ENCODE assay signal across 2 fruit fly cellular contexts in genomic region chrX:3745264-3745564, dm6.
A peak's percentile ranks its signal among the peaks of the same experiment; 100 is the strongest.
TF ChIP-seq lines count a peak whose summit lies in the region.

No protein-coding gene starts in this region.

TF ChIP-seq in whole organism, embryonic, 481 proteins besides CTCF, POLR2A, EP300 and RAD21 (continued from another document and continues in another):
- peak; percentile 2 for TF ChIP-seq HmgZ (tag; optimal IDR thresholded peaks at IDR 0.05; lab: Kevin White, UChicago)
- peak; percentile 8 for TF ChIP-seq CG4424 (GFP tag; optimal IDR thresholded peaks at IDR 0.05; lab: Kevin White, UChicago)
- no peak for TF ChIP-seq CG18476 (GFP tag; optimal IDR thresholded peaks at IDR 0.05; lab: Kevin White, UChicago)
- TF ChIP-seq Hsf (GFP tag; optimal IDR thresholded peaks at IDR 0.05; lab: Kevin White, UChicago), result peak; percentile 4
- TF ChIP-seq tgo (GFP tag; IDR thresholded peaks at IDR 0.05; lab: Robert Waterston, UW), result peak; percentile 32; the same call in 1 of the 3 replicates
- TF ChIP-seq CG2120 (GFP tag; optimal IDR thresholded peaks at IDR 0.05; lab: Kevin White, UChicago), result peak; percentile 51
- TF ChIP-seq CG1603 (tag; optimal IDR thresholded peaks at IDR 0.05; lab: Kevin White, UChicago), result peak; percentile 57
- TF ChIP-seq bsh (GFP tag; optimal IDR thresholded peaks at IDR 0.05; lab: Kevin White, UChicago), result peak in 1 of 2 experiments; percentile 46
- TF ChIP-seq ewg (GFP tag; optimal IDR thresholded peaks at IDR 0.05; lab: Kevin White, UChicago), result peak; percentile 27
- TF ChIP-seq Asciz (GFP tag; optimal IDR thresholded peaks at IDR 0.05; lab: Kevin White, UChicago), result peak; percentile 17
- no peak for TF ChIP-seq Jarid2 (GFP tag; optimal IDR thresholded peaks at IDR 0.05; lab: Kevin White, UChicago)
- TF ChIP-seq dmrt99B (tag; optimal IDR thresholded peaks at IDR 0.05; lab: Kevin White, UChicago), result peak; percentile 75
- peak; percentile 68 for TF ChIP-seq CG2678 (tag; optimal IDR thresholded peaks at IDR 0.05; lab: Kevin White, UChicago)
- peak; percentile 48 for TF ChIP-seq CG8388 (GFP tag; optimal IDR thresholded peaks at IDR 0.05; lab: Kevin White, UChicago)
- peak; percentile 38 for TF ChIP-seq CG10979 (tag; optimal IDR thresholded peaks at IDR 0.05; lab: Kevin White, UChicago)
- TF ChIP-seq CG12769 (tag; optimal IDR thresholded peaks at IDR 0.05; lab: Kevin White, UChicago), result peak; percentile 62
- TF ChIP-seq CG13424 (tag; optimal IDR thresholded peaks at IDR 0.05; lab: Kevin White, UChicago), result peak; percentile 48
- peak; percentile 39 for TF ChIP-seq Blimp-1 (GFP tag; optimal IDR thresholded peaks at IDR 0.05; lab: Kevin White, UChicago)
- TF ChIP-seq CG12659 (GFP tag; optimal IDR thresholded peaks at IDR 0.05; lab: Kevin White, UChicago), result peak; percentile 29
- TF ChIP-seq Bteb2 (GFP tag; optimal IDR thresholded peaks at IDR 0.05; lab: Kevin White, UChicago), result peak; percentile 21
- TF ChIP-seq grau (tag; optimal IDR thresholded peaks at IDR 0.05; lab: Kevin White, UChicago), result peak; percentile 46
- TF ChIP-seq gcm (GFP tag; optimal IDR thresholded peaks at IDR 0.05; lab: Kevin White, UChicago), result no peak
- TF ChIP-seq E2f1 (GFP tag; IDR thresholded peaks at IDR 0.05; lab: Robert Waterston, UW), result peak; percentile 43; the same call in 1 of the 2 replicates
- TF ChIP-seq Ssrp (tag; optimal IDR thresholded peaks at IDR 0.05; lab: Kevin White, UChicago), result peak; percentile 48
- TF ChIP-seq CG2712 (tag; optimal IDR thresholded peaks at IDR 0.05; lab: Kevin White, UChicago), result peak; percentile 36
- TF ChIP-seq CG18011 (GFP tag; optimal IDR thresholded peaks at IDR 0.05; lab: Kevin White, UChicago), result peak; percentile 64
- TF ChIP-seq tio (GFP tag; optimal IDR thresholded peaks at IDR 0.05; lab: Kevin White, UChicago), result no peak
- TF ChIP-seq CG12236 (GFP tag; optimal IDR thresholded peaks at IDR 0.05; lab: Kevin White, UChicago), result no peak
- no peak for TF ChIP-seq CG33213 (GFP tag; optimal IDR thresholded peaks at IDR 0.05; lab: Kevin White, UChicago)
- TF ChIP-seq CG17328 (GFP tag; IDR thresholded peaks at IDR 0.05; lab: Robert Waterston, UW), result 0 out of 2 replicates have a peak, but pooled peaks have one; percentile 30
- TF ChIP-seq dysf (GFP tag; IDR thresholded peaks at IDR 0.05; lab: Robert Waterston, UW), result peak; percentile 43; the same call in 1 of the 3 replicates
- TF ChIP-seq CG14441 (GFP tag; IDR thresholded peaks at IDR 0.05; lab: Robert Waterston, UW), result 0 out of 2 replicates have a peak, but pooled peaks have one; percentile 24
- peak; percentile 26 for TF ChIP-seq ind (GFP tag; optimal IDR thresholded peaks at IDR 0.05; lab: Kevin White, UChicago)
- TF ChIP-seq CG17385 (GFP tag; optimal IDR thresholded peaks at IDR 0.05; lab: Kevin White, UChicago), result peak; percentile 29
- peak; percentile 25 for TF ChIP-seq CG10209 (GFP tag; optimal IDR thresholded peaks at IDR 0.05; lab: Kevin White, UChicago)
- TF ChIP-seq CG17361 (GFP tag; IDR thresholded peaks at IDR 0.05; lab: Robert Waterston, UW), result peak; percentile 51; the same call in 2 of the 3 replicates
- TF ChIP-seq schlank (tag; optimal IDR thresholded peaks at IDR 0.05; lab: Kevin White, UChicago), result no peak
- no peak for TF ChIP-seq Max (GFP tag; optimal IDR thresholded peaks at IDR 0.05; lab: Kevin White, UChicago)
- 0 out of 2 replicates have a peak, but pooled peaks have one; percentile 9 for TF ChIP-seq CG6689 (GFP tag; IDR thresholded peaks at IDR 0.05; lab: Robert Waterston, UW)
- TF ChIP-seq CG12155 (GFP tag; optimal IDR thresholded peaks at IDR 0.05; lab: Kevin White, UChicago), result peak; percentile 66
- peak; percentile 16 for TF ChIP-seq NfI (GFP tag; optimal IDR thresholded peaks at IDR 0.05; lab: Kevin White, UChicago)
- 0 out of 2 replicates have a peak, but pooled peaks have one; percentile 10 for TF ChIP-seq Rfx (GFP tag; IDR thresholded peaks at IDR 0.05; lab: Robert Waterston, UW)
- peak; percentile 70 for TF ChIP-seq gem (tag; optimal IDR thresholded peaks at IDR 0.05; lab: Kevin White, UChicago)
- peak; percentile 40 for TF ChIP-seq CG30403 (GFP tag; optimal IDR thresholded peaks at IDR 0.05; lab: Kevin White, UChicago)
- no peak for TF ChIP-seq klu (GFP tag; IDR thresholded peaks at IDR 0.05; lab: Robert Waterston, UW)
- TF ChIP-seq ATbp (GFP tag; optimal IDR thresholded peaks at IDR 0.05; lab: Kevin White, UChicago), result peak; percentile 29
- no peak for TF ChIP-seq prd (optimal IDR thresholded peaks at IDR 0.05; lab: Kevin White, UChicago)
- peak; percentile 29; the same call in 1 of the 3 replicates for TF ChIP-seq prd (GFP tag; IDR thresholded peaks at IDR 0.05; lab: Robert Waterston, UW)
- peak; percentile 45 for TF ChIP-seq CG3281 (GFP tag; optimal IDR thresholded peaks at IDR 0.05; lab: Kevin White, UChicago)
- TF ChIP-seq Xrp1 (GFP tag; IDR thresholded peaks at IDR 0.05; lab: Robert Waterston, UW), result 0 out of 2 replicates have a peak, but pooled peaks have one; percentile 6
- TF ChIP-seq stc (GFP tag; IDR thresholded peaks at IDR 0.05; lab: Robert Waterston, UW), result peak; percentile 52; the same call in 1 of the 2 replicates
- TF ChIP-seq Med (GFP tag; lab: Kevin White, UChicago), result peak; percentile 77
- no peak for TF ChIP-seq fru (optimal IDR thresholded peaks at IDR 0.05; lab: Kevin White, UChicago)
- peak; percentile 35 for TF ChIP-seq Ets65A (GFP tag; lab: Kevin White, UChicago)
- peak in 1 of 2 experiments; percentile 66 for TF ChIP-seq Hr51 (GFP tag; optimal IDR thresholded peaks at IDR 0.05; lab: Kevin White, UChicago)
- peak; percentile 45 for TF ChIP-seq CG7556 (GFP tag; optimal IDR thresholded peaks at IDR 0.05; lab: Kevin White, UChicago)
- TF ChIP-seq ap (GFP tag; IDR thresholded peaks at IDR 0.05; lab: Robert Waterston, UW), result no peak
- TF ChIP-seq Meics (GFP tag; optimal IDR thresholded peaks at IDR 0.05; lab: Kevin White, UChicago), result peak; percentile 40
- TF ChIP-seq disco-r (GFP tag; optimal IDR thresholded peaks at IDR 0.05; lab: Kevin White, UChicago), result no peak
- TF ChIP-seq CG8290 (GFP tag; optimal IDR thresholded peaks at IDR 0.05; lab: Kevin White, UChicago), result no peak
- peak in 1 of 2 experiments; percentile 50 for TF ChIP-seq CG8290 (tag; optimal IDR thresholded peaks at IDR 0.05; lab: Kevin White, UChicago)
- no peak for TF ChIP-seq hkb (optimal IDR thresholded peaks at IDR 0.05; lab: Kevin White, UChicago)
- TF ChIP-seq hkb (GFP tag; IDR thresholded peaks at IDR 0.05; lab: Robert Waterston, UW), result peak; percentile 32
- TF ChIP-seq Sox100B (GFP tag; optimal IDR thresholded peaks at IDR 0.05; lab: Kevin White, UChicago), result peak; percentile 51

TF ChIP-seq in whole organism, prepupa, 60 proteins besides CTCF, POLR2A, EP300 and RAD21 (continued from another document):
- TF ChIP-seq CG6276 (GFP tag; optimal IDR thresholded peaks at IDR 0.05; lab: Kevin White, UChicago) (no peak), CG8632 (GFP tag; optimal IDR thresholded peaks at IDR 0.05; lab: Kevin White, UChicago) (no peak), ss (GFP tag; optimal IDR thresholded peaks at IDR 0.05; lab: Kevin White, UChicago) (no peak), Ets96B (tag; optimal IDR thresholded peaks at IDR 0.05; lab: Kevin White, UChicago) (no peak), fkh (GFP tag; optimal IDR thresholded peaks at IDR 0.05; lab: Kevin White, UChicago) (no peak), CG31627 (GFP tag; optimal IDR thresholded peaks at IDR 0.05; lab: Kevin White, UChicago) (no peak), esn (GFP tag; optimal IDR thresholded peaks at IDR 0.05; lab: Kevin White, UChicago) (no peak), CG32006 (GFP tag; optimal IDR thresholded peaks at IDR 0.05; lab: Kevin White, UChicago) (peak; percentile 46), Smox (GFP tag; optimal IDR thresholded peaks at IDR 0.05; lab: Kevin White, UChicago) (no peak), Hr39 (GFP tag; optimal IDR thresholded peaks at IDR 0.05; lab: Kevin White, UChicago) (no peak), CG6163 (GFP tag; IDR thresholded peaks at IDR 0.05; lab: Robert Waterston, UW) (no peak), Eip75B (GFP tag; optimal IDR thresholded peaks at IDR 0.05; lab: Kevin White, UChicago) (no peak), CG4318 (GFP tag; optimal IDR thresholded peaks at IDR 0.05; lab: Kevin White, UChicago) (no peak), CG8119 (GFP tag; IDR thresholded peaks at IDR 0.05; lab: Robert Waterston, UW) (no peak; the same call in 2 of the 3 replicates), Ets21C (GFP tag; optimal IDR thresholded peaks at IDR 0.05; lab: Kevin White, UChicago) (no peak), CG6792 (GFP tag; optimal IDR thresholded peaks at IDR 0.05; lab: Kevin White, UChicago) (no peak), Eip78C (GFP tag; lab: Kevin White, UChicago) (no peak), CG15336 (GFP tag; IDR thresholded peaks at IDR 0.05; lab: Robert Waterston, UW) (peak; percentile 24; the same call in 1 of the 2 replicates), eg (GFP tag; IDR thresholded peaks at IDR 0.05; lab: Robert Waterston, UW) (no peak), Hr38 (GFP tag; optimal IDR thresholded peaks at IDR 0.05; lab: Kevin White, UChicago) (no peak), salr (GFP tag; optimal IDR thresholded peaks at IDR 0.05; lab: Kevin White, UChicago) (no peak), CG3032 (tag; optimal IDR thresholded peaks at IDR 0.05; lab: Kevin White, UChicago) (no peak)
